Worm (Caenorhabditis elegans) whole organism, early embryonic: Measurements from ENCODE around the gene F43G6.10.

Source experiments
- B0310.2 ChIP-seq: sonication (generic microtip); optimal IDR thresholded peaks from 2 replicates; lab custom pipeline; 2016; ENCODE audit warnings: mild to moderate bottlenecking, missing genetic modification characterization, missing compliant biosample characterization
- F13C5.2 ChIP-seq: sonication (generic microtip); optimal IDR thresholded peaks from 2 replicates; lab custom pipeline; 2017; ENCODE audit warnings: mild to moderate bottlenecking, missing genetic modification characterization, inconsistent platforms, missing compliant biosample characterization
- aly-1 ChIP-seq: sonication (generic microtip); optimal IDR thresholded peaks from 2 replicates; lab custom pipeline; 2016; ENCODE audit warnings: missing genetic modification characterization, missing compliant biosample characterization
- ama-1 ChIP-seq: fragments of 150-350 bp; optimal IDR thresholded peaks from 2 replicates; lab custom pipeline; 2014
- ceh-13 ChIP-seq: fragments of 200-800 bp; sonication (Bioruptor generic); optimal IDR thresholded peaks from 2 replicates; lab custom pipeline; 2018; ENCODE audit warnings: mild to moderate bottlenecking, missing genetic modification characterization, missing compliant biosample characterization
- ceh-36 ChIP-seq: sonication (generic microtip); optimal IDR thresholded peaks from 2 replicates; lab custom pipeline; 2016; ENCODE audit warnings: missing genetic modification characterization, inconsistent platforms, missing compliant biosample characterization
- ets-7 ChIP-seq: sonication (generic microtip); optimal IDR thresholded peaks from 2 replicates; lab custom pipeline; 2016; ENCODE audit warnings: missing genotype, missing genetic modification characterization, missing compliant biosample characterization
- flt-1 ChIP-seq: fragments of 200-800 bp; sonication (Bioruptor generic); IDR thresholded peaks from 2 replicates; pipeline ENCODE4 v1.3.6; 2022; ENCODE audit warnings: missing genetic modification characterization, missing compliant biosample characterization
- hmbx-1 ChIP-seq: sonication (generic microtip); optimal IDR thresholded peaks from 2 replicates; lab custom pipeline; 2016; ENCODE audit warnings: mild to moderate bottlenecking, missing genetic modification characterization, missing compliant biosample characterization
- hmg-4 ChIP-seq: fragments of 200-800 bp; sonication (Bioruptor generic); optimal IDR thresholded peaks from 2 replicates; lab custom pipeline; 2018; ENCODE audit warnings: mild to moderate bottlenecking, missing genetic modification characterization, missing compliant biosample characterization
- hnd-1 ChIP-seq: sonication (generic microtip); optimal IDR thresholded peaks from 2 replicates; lab custom pipeline; 2016; ENCODE audit warnings: missing genetic modification characterization, missing compliant biosample characterization
- pes-1 ChIP-seq: fragments of 200-800 bp; sonication (Bioruptor generic); IDR thresholded peaks from 2 replicates; pipeline ENCODE4 v1.3.6; 2022; ENCODE audit warnings: missing genetic modification reagents, missing genetic modification characterization, missing compliant biosample characterization
- scrt-1 ChIP-seq: fragments of 200-800 bp; sonication (Bioruptor generic); IDR thresholded peaks from 2 replicates; pipeline ENCODE4 v1.3.6; 2022; ENCODE audit warnings: missing genetic modification characterization, missing compliant biosample characterization
- sea-1 ChIP-seq: fragments of 200-800 bp; sonication (Bioruptor generic); conservative IDR thresholded peaks from 2 replicates; pipeline ENCODE4 v1.3.6; 2022; ENCODE audit warnings: missing genetic modification characterization, missing compliant biosample characterization
- tbx-11 ChIP-seq: fragments of 200-800 bp; sonication (Bioruptor generic); IDR thresholded peaks from 2 replicates; pipeline ENCODE4 v1.3.6; 2022; ENCODE audit warnings: missing genetic modification characterization, missing compliant biosample characterization
- tbx-37 ChIP-seq: fragments of 200-800 bp; sonication (Bioruptor generic); conservative IDR thresholded peaks from 2 replicates; pipeline ENCODE4 v1.3.6; 2022; ENCODE audit warnings: missing genetic modification reagents, missing genetic modification characterization, missing compliant biosample characterization
- tra-4 ChIP-seq: sonication (generic microtip); optimal IDR thresholded peaks from 2 replicates; lab custom pipeline; 2017; ENCODE audit warnings: missing genetic modification characterization, missing compliant biosample characterization

The F43G6.10 gene

DNA sequence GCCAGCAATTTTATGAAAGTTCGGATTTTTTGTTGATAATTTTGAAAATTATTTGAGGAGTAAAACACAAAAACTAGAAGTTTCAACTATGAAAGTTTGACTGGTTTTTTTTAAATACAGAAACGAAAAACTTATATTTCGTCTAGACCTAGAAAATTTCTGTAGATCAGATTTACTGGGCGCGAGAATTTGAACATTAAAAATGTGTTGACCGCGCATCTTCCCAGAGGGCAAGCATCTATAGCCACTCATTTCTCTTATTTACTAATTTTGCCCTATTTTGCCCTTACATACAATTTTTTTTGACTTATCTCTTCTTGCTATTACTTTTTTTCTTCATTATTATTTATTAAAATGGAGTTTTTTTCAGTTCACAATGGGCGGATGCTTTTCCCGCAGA, at the start of gene F43G6.10:
Gene F43G6.10, plus strand, starts transcription at position 371 of the 400 bp plus-strand sequence.
- TF ChIP-seq aly-1 (tag; lab: Kevin White, UChicago) (no peak), F13C5.2 (tag; lab: Kevin White, UChicago) (no peak), ets-7 (tag; lab: Kevin White, UChicago) (no peak), sea-1 (no peak), hmbx-1 (tag; lab: Kevin White, UChicago) (no peak), hmg-4 (GFP tag; lab: Kevin White, UChicago) (no peak), ama-1 (lab: Kevin White, UChicago) (no peak), tbx-37 (no peak), B0310.2 (tag; lab: Kevin White, UChicago) (no peak), ceh-36 (tag; lab: Kevin White, UChicago) (no peak), pes-1 (GFP tag; lab: Robert Waterston, UW) (no peak), scrt-1 (no peak), tra-4 (no peak)

ce11 chrII:11761806-11762512, 47.2 kb upstream of the F43G6.10 start:
- TF ChIP-seq sea-1 = 0 out of 2 replicates have a peak, but pooled peaks have one; percentile 65
- no peak for TF ChIP-seq flt-1 (GFP tag; lab: Robert Waterston, UW)

DNA sequence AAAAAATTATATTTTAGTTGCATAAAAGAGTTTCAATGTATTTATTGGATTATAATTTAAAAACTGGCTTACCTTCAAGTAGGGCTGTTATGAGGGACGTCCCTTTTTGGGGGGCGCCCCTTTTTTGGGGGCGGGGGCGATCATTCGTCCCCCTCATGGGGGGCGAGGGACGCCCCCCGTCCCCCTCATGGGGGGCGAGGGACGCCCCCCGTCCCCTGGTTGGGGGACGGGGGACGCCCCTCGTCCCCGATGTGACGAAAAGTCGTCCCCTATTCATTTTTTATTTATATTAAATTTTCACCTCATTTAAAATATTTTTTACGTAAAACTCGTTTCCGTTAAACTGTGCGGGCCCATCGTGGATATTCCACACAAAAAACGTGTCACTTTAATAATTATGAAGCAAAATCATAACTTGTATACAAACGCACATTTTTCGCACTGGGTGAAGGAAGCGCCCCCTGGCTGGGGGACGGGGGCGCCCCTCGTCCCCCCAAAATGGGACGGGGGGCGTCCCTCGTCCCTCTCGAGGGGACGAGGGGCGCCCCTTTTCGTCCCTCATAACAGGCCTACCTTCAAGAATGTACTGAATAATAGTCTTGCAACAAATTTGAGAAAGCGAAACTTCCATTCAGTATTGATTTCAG, 43.5 kb upstream of the F43G6.10 start:
- no peak for TF ChIP-seq flt-1 (GFP tag; lab: Robert Waterston, UW)
- no peak for TF ChIP-seq pes-1 (GFP tag; lab: Robert Waterston, UW)

ce11 chrII:11766472-11766871, 42.7 kb upstream of the F43G6.10 start, which contains the start of gene F44E5.2:
F44E5.2 (plus strand) TSS chrII:11766772.
- TF ChIP-seq hmg-4 (GFP tag; lab: Kevin White, UChicago) = no peak
- no peak for TF ChIP-seq tra-4
- no peak for TF ChIP-seq ets-7 (tag; lab: Kevin White, UChicago)
- no peak for TF ChIP-seq hmbx-1 (tag; lab: Kevin White, UChicago)
- no peak for TF ChIP-seq B0310.2 (tag; lab: Kevin White, UChicago)
- TF ChIP-seq tbx-11 (GFP tag; lab: Robert Waterston, UW) = no peak
- TF ChIP-seq scrt-1 = no peak
- TF ChIP-seq pes-1 (GFP tag; lab: Robert Waterston, UW) = no peak
- no peak for TF ChIP-seq sea-1
- TF ChIP-seq ceh-13 (GFP tag; lab: Kevin White, UChicago) = no peak
- no peak for TF ChIP-seq flt-1 (GFP tag; lab: Robert Waterston, UW)
- no peak for TF ChIP-seq aly-1 (tag; lab: Kevin White, UChicago)

ce11 chrII:11772364-11772763, 36.8 kb upstream of the F43G6.10 start, which contains the start of gene F44E5.15:
F44E5.15 (plus strand) TSS chrII:11772664.
- no peak for TF ChIP-seq aly-1 (tag; lab: Kevin White, UChicago)
- TF ChIP-seq F13C5.2 (tag; lab: Kevin White, UChicago) = no peak
- no peak for TF ChIP-seq hmbx-1 (tag; lab: Kevin White, UChicago)
- no peak for TF ChIP-seq flt-1 (GFP tag; lab: Robert Waterston, UW)
- no peak for TF ChIP-seq ceh-36 (tag; lab: Kevin White, UChicago)
- no peak for TF ChIP-seq tra-4
- no peak for TF ChIP-seq hmg-4 (GFP tag; lab: Kevin White, UChicago)
- TF ChIP-seq ama-1 (lab: Kevin White, UChicago) = no peak
- no peak for TF ChIP-seq sea-1
- no peak for TF ChIP-seq pes-1 (GFP tag; lab: Robert Waterston, UW)
- no peak for TF ChIP-seq scrt-1
- TF ChIP-seq B0310.2 (tag; lab: Kevin White, UChicago) = no peak

DNA sequence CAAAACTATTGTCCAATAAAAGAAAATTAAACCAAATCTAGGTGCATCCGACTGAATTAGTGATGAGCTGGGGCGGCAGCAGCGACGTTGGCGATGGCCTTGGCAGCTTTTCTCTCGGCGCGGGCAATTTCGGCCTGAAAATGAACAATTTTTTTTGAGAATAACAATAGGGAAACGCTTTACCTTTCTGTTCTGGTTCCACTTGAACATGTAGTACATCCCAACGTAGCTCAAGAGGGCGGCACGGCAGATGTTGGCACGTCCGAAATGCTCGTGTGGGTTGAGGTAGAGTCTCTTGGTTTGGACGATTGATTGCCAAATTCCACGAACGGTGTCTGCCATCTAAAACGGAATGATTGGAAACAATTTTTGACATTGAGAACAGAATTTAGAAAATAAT, 34.9 kb upstream of the F43G6.10 start, which contains the start of gene F44E5.1:
Gene F44E5.1, minus strand, starts transcription at position 342 of the 400 bp plus-strand sequence.
- TF ChIP-seq ets-7 (tag; lab: Kevin White, UChicago) = no peak
- no peak for TF ChIP-seq tbx-11 (GFP tag; lab: Robert Waterston, UW)
- TF ChIP-seq ceh-13 (GFP tag; lab: Kevin White, UChicago) = no peak
- TF ChIP-seq hmbx-1 (tag; lab: Kevin White, UChicago) = no peak
- TF ChIP-seq hmg-4 (GFP tag; lab: Kevin White, UChicago) = peak; percentile 5
- no peak for TF ChIP-seq pes-1 (GFP tag; lab: Robert Waterston, UW)
- TF ChIP-seq sea-1 = no peak
- no peak for TF ChIP-seq tra-4

ce11 chrII:11777893-11778480, 31.2 kb upstream of the F43G6.10 start, which contains the start of the genes patr-1 and dna-2:
patr-1 (minus strand) TSS chrII:11777943.
dna-2 (plus strand) TSS chrII:11778430.
- TF ChIP-seq F13C5.2 (tag; lab: Kevin White, UChicago) (peak; percentile 17), hmg-4 (GFP tag; lab: Kevin White, UChicago) (peak; percentile 20), ets-7 (tag; lab: Kevin White, UChicago) (no peak), pes-1 (GFP tag; lab: Robert Waterston, UW) (no peak)

- TF ChIP-seq flt-1 (GFP tag; lab: Robert Waterston, UW) (no peak), ceh-36 (tag; lab: Kevin White, UChicago) (no peak), B0310.2 (tag; lab: Kevin White, UChicago) (no peak), tra-4 (no peak), pes-1 (GFP tag; lab: Robert Waterston, UW) (no peak), F13C5.2 (tag; lab: Kevin White, UChicago) (no peak), hnd-1 (tag; lab: Kevin White, UChicago) (no peak), scrt-1 (no peak)
Measured at ce11 chrII:11782493-11782892, 26.7 kb upstream of the F43G6.10 start, which contains the start of gene F43G6.16. F43G6.16 (minus strand) TSS chrII:11782633.
